Worm (Caenorhabditis elegans) whole organism, L2 larva: Measurements from ENCODE around the gene tbc-3.
"Not testable (repeated sequence)": the region's sequence is repeated elsewhere in the genome, so short reads cannot be mapped to it uniquely, and the experiment has no call there.

Experiments used
- C34F6.9 ChIP-seq: fragments of 150-350 bp; optimal IDR thresholded peaks from 2 replicates; lab custom pipeline; 2014; ENCODE audit warnings: missing biosample characterization, missing genetic modification characterization
- F13H6.1 ChIP-seq: sonication (generic microtip); optimal IDR thresholded peaks from 2 replicates; lab custom pipeline; 2016; ENCODE audit warnings: missing genetic modification characterization, missing compliant biosample characterization
- Y55F3AM.14 ChIP-seq: fragments of 200-800 bp; sonication (Bioruptor generic); optimal IDR thresholded peaks from 2 replicates; lab custom pipeline; 2018; ENCODE audit warnings: mild to moderate bottlenecking, missing genetic modification characterization, missing compliant biosample characterization
- ZK546.5 ChIP-seq: sonication (generic microtip); optimal IDR thresholded peaks from 2 replicates; lab custom pipeline; 2017; ENCODE audit warnings: missing biosample characterization, missing genetic modification characterization
- ama-1 ChIP-seq: fragments of 150-350 bp; optimal IDR thresholded peaks from 2 replicates; lab custom pipeline; 2018; ENCODE audit warnings: inconsistent platforms
- blmp-1 ChIP-seq: sonication (generic microtip); optimal IDR thresholded peaks from 2 replicates; lab custom pipeline; 2017; ENCODE audit warnings: missing genetic modification characterization, mild to moderate bottlenecking, missing compliant biosample characterization, antibody characterized with exemption, moderate library complexity; ENCODE audit not compliant: insufficient read depth
- ceh-16 ChIP-seq: fragments of 150-350 bp; optimal IDR thresholded peaks from 2 replicates; lab custom pipeline; 2014; ENCODE audit warnings: missing biosample characterization, missing genetic modification characterization
- ceh-82 ChIP-seq: fragments of 150-350 bp; optimal IDR thresholded peaks from 2 replicates; lab custom pipeline; 2014; ENCODE audit warnings: missing biosample characterization, missing genetic modification characterization
- crh-2 ChIP-seq: sonication (generic microtip); optimal IDR thresholded peaks from 2 replicates; lab custom pipeline; 2017; ENCODE audit warnings: missing biosample characterization, missing genetic modification characterization
- dmd-4 ChIP-seq: sonication (generic microtip); optimal IDR thresholded peaks from 2 replicates; lab custom pipeline; 2017; ENCODE audit warnings: missing biosample characterization, missing genetic modification characterization
- elt-1 ChIP-seq: fragments of 150-350 bp; optimal IDR thresholded peaks from 2 replicates; lab custom pipeline; 2014; ENCODE audit warnings: missing biosample characterization, missing genetic modification characterization
- elt-3 ChIP-seq: sonication (generic microtip); optimal IDR thresholded peaks from 2 replicates; lab custom pipeline; 2017; ENCODE audit warnings: missing biosample characterization, missing genetic modification characterization
- fos-1 ChIP-seq: fragments of 150-350 bp; optimal IDR thresholded peaks from 2 replicates; lab custom pipeline; 2014; ENCODE audit warnings: missing biosample characterization, missing genetic modification characterization
- gmeb-1 ChIP-seq: fragments of 150-350 bp; optimal IDR thresholded peaks from 2 replicates; lab custom pipeline; 2014; ENCODE audit warnings: missing biosample characterization, missing genetic modification characterization
- lin-11 ChIP-seq: fragments of 150-350 bp; sonication (generic microtip); optimal IDR thresholded peaks from 2 replicates; lab custom pipeline; 2014; ENCODE audit warnings: missing biosample characterization, missing genetic modification characterization, inconsistent platforms, mixed read lengths
- lin-13 ChIP-seq: fragments of 150-350 bp; optimal IDR thresholded peaks from 2 replicates; lab custom pipeline; 2014; ENCODE audit warnings: missing biosample characterization, missing genetic modification reagents, missing genetic modification characterization
- lsy-2 ChIP-seq, 2 experiments: fragments of 150-350 bp in 1 of 2; sonication (generic microtip) in 1 of 2; optimal IDR thresholded peaks; 2 replicates each; lab custom pipeline; 2014 to 2017; ENCODE audit warnings: missing biosample characterization in 2 of 2, missing genetic modification characterization in 2 of 2
- mbf-1 ChIP-seq: sonication (generic microtip); optimal IDR thresholded peaks from 2 replicates; lab custom pipeline; 2017; ENCODE audit warnings: missing biosample characterization, missing genetic modification characterization
- mdl-1 ChIP-seq, 2 experiments: fragments of 150-350 bp in 1 of 2; sonication (generic microtip) in 1 of 2; optimal IDR thresholded peaks; 2 replicates each; lab custom pipeline; 2017; ENCODE audit warnings: missing biosample characterization in 2 of 2, missing genetic modification characterization in 2 of 2
- nhr-10 ChIP-seq: sonication (generic microtip); optimal IDR thresholded peaks from 2 replicates; lab custom pipeline; 2017; ENCODE audit warnings: missing biosample characterization, missing genetic modification characterization
- nhr-12 ChIP-seq: fragments of 150-350 bp; optimal IDR thresholded peaks from 2 replicates; lab custom pipeline; 2014; ENCODE audit warnings: missing biosample characterization, missing genetic modification characterization
- nhr-129 ChIP-seq: fragments of 150-350 bp; optimal IDR thresholded peaks from 2 replicates; lab custom pipeline; 2014; ENCODE audit warnings: missing biosample characterization, missing genetic modification characterization
- nhr-23 ChIP-seq: fragments of 150-350 bp; optimal IDR thresholded peaks from 2 replicates; lab custom pipeline; 2014; ENCODE audit warnings: missing biosample characterization, missing genetic modification reagents, missing genetic modification characterization
- nhr-6 ChIP-seq: fragments of 150-350 bp; optimal IDR thresholded peaks from 2 replicates; lab custom pipeline; 2014; ENCODE audit warnings: missing biosample characterization, missing genetic modification characterization
- nhr-77 ChIP-seq: fragments of 150-350 bp; optimal IDR thresholded peaks from 2 replicates; lab custom pipeline; 2014; ENCODE audit warnings: missing biosample characterization, missing genetic modification characterization
- peb-1 ChIP-seq: fragments of 150-350 bp; optimal IDR thresholded peaks from 2 replicates; lab custom pipeline; 2014; ENCODE audit warnings: missing biosample characterization, missing genetic modification characterization
- sem-4 ChIP-seq: fragments of 150-350 bp; optimal IDR thresholded peaks from 2 replicates; lab custom pipeline; 2014; ENCODE audit warnings: missing biosample characterization, missing genetic modification reagents, missing genetic modification characterization
- snpc-4 ChIP-seq: fragments of 150-350 bp; optimal IDR thresholded peaks from 2 replicates; lab custom pipeline; 2014; ENCODE audit warnings: missing biosample characterization, missing genetic modification characterization
- unc-39 ChIP-seq: fragments of 150-350 bp; optimal IDR thresholded peaks from 2 replicates; lab custom pipeline; 2014; ENCODE audit warnings: missing biosample characterization, missing genetic modification characterization
- unc-55 ChIP-seq: fragments of 150-350 bp; sonication (generic microtip); optimal IDR thresholded peaks from 3 replicates; lab custom pipeline; 2014; ENCODE audit warnings: missing biosample characterization, missing genetic modification reagents, missing genetic modification characterization
- unc-62 ChIP-seq: fragments of 150-350 bp; optimal IDR thresholded peaks from 2 replicates; lab custom pipeline; 2014; ENCODE audit warnings: missing biosample characterization, missing genetic modification reagents, missing genetic modification characterization
- zag-1 ChIP-seq: fragments of 150-350 bp; optimal IDR thresholded peaks from 2 replicates; lab custom pipeline; 2014; ENCODE audit warnings: missing biosample characterization, missing genetic modification characterization
- ztf-1 ChIP-seq: fragments of 200-800 bp; sonication (Bioruptor generic); conservative IDR thresholded peaks from 2 replicates; pipeline ENCODE4 v1.3.6; 2022; ENCODE audit warnings: missing genetic modification characterization, missing compliant biosample characterization
- ztf-11 ChIP-seq: sonication (generic microtip); optimal IDR thresholded peaks from 2 replicates; lab custom pipeline; 2017; ENCODE audit warnings: missing biosample characterization, missing genetic modification characterization
- ztf-4 ChIP-seq: fragments of 150-350 bp; optimal IDR thresholded peaks from 2 replicates; lab custom pipeline; 2014; ENCODE audit warnings: missing biosample characterization, missing genetic modification characterization

tbc-3 gene

DNA sequence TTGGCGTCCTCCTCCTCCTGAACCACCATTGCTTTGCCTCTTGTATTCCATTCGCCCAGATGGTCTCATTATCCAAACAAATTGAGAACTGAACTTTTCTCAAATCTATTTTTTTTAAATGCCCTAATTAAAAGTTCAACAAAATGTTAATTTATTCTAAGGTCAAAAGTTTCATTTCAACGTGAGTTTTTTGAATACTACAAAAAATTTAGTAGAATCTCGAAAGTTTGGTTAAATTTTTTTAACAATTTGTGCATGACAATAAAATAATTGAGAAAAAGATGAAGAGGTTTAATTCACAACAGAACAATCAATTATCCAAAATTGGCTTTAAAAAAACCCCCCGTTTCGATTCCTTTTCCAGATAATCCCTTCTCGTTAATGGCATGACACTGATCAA lies 6.9 kb upstream of the tbc-3 start, which contains the start of gene F32B6.4:
F32B6.4 (minus strand) TSS at position 101 of the 400 bp plus-strand sequence.
- TF ChIP-seq nhr-6 (tag; lab: Kevin White, UChicago) (no peak), unc-39 (tag; lab: Kevin White, UChicago) (no peak), elt-1 (tag; lab: Kevin White, UChicago) (no peak)

DNA sequence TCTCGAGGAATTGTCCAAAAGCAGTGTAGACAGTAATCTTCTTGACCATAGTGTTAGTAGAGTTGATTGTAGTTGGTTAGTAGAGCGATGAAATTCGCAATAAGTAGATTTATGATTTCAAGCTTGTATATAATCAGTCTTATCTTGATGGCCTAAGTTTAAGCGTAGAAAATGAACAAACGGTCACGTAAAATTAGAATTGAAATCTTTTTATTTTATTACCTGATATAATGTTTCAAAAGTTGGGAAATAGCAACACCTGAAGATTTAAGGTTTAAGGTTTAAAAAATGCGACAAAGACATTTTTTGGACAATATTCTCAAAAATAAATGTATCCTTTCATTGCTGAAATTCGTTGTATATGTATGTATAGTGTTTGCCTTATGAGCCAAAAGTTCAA lies 5.2 kb upstream of the tbc-3 start, which contains the start of gene sss-1:
sss-1 (minus strand) TSS at position 101 of the 400 bp plus-strand sequence.
- TF ChIP-seq nhr-77, gmeb-1, ztf-4 (tag; lab: Kevin White, UChicago): not testable (repeated sequence)

- not testable (repeated sequence) for TF ChIP-seq unc-62 (GFP tag; lab: Kevin White, UChicago); nhr-23; snpc-4 (tag; lab: Kevin White, UChicago)
These were observed 4.5 kb upstream of the tbc-3 start, which contains the start of gene msp-77 for ce11 chrIV:9894331-9894730. TSS of gene msp-77 (plus strand) at chrIV:9894631.

- no peak for TF ChIP-seq ama-1
- no peak for TF ChIP-seq ZK546.5 (tag; lab: Kevin White, UChicago)
- no peak for TF ChIP-seq F13H6.1 (tag; lab: Kevin White, UChicago)
- no peak for TF ChIP-seq lin-13 (GFP tag; lab: Kevin White, UChicago)
These were observed 3.7 kb upstream of the tbc-3 start, which contains the start of gene ssp-32 for ce11 chrIV:9895088-9895487. TSS of gene ssp-32 (plus strand) at chrIV:9895388.

- TF ChIP-seq nhr-129 (tag; lab: Kevin White, UChicago) (peak; percentile 34), fos-1 (tag; lab: Kevin White, UChicago) (no peak), C34F6.9 (tag; lab: Kevin White, UChicago) (peak; percentile 21), unc-39 (tag; lab: Kevin White, UChicago) (no peak), crh-2 (tag; lab: Kevin White, UChicago) (peak; percentile 5), Y55F3AM.14 (GFP tag; lab: Kevin White, UChicago) (no peak)
These were observed 415 bp downstream of the tbc-3 start for ce11 chrIV:9899227-9899626.

DNA sequence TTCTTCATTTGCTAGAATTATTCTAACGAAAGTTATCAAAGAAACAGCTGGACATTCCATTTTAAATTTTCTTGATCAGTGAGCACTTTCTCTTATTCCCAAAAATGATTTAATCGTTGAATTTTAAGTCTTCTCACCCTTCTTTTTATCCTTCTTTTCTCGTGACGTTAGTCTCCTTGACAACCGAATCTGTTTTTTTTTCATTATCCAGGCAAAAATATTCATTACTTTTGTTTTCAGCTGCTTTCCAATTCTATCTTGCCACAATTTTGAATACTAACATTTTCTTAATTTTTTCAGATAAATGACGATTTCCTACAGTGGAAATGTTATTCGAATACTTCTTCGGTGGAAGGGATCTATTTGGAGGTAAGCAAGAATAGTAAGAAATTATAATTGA lies 4.8 kb downstream of the tbc-3 start, which contains the start of gene best-13:
best-13 (plus strand) TSS at position 301 of the 400 bp plus-strand sequence.
- TF ChIP-seq mdl-1 (tag; optimal IDR thresholded peaks at IDR 0.05; lab: Kevin White, UChicago) (no peak), lin-13 (GFP tag; lab: Kevin White, UChicago) (no peak), sem-4 (tag; lab: Kevin White, UChicago) (no peak), C34F6.9 (tag; lab: Kevin White, UChicago) (no peak), ceh-82 (tag; lab: Kevin White, UChicago) (no peak), nhr-23 (no peak), F13H6.1 (tag; lab: Kevin White, UChicago) (no peak), ztf-11 (tag; lab: Kevin White, UChicago) (no peak), lsy-2 (tag; optimal IDR thresholded peaks at IDR 0.05; lab: Kevin White, UChicago) (no peak), lin-11 (tag; lab: Kevin White, UChicago) (no peak), nhr-10 (no peak), blmp-1 (no peak), fos-1 (tag; lab: Kevin White, UChicago) (no peak), ceh-16 (tag; lab: Kevin White, UChicago) (no peak), ztf-4 (tag; lab: Kevin White, UChicago) (no peak), unc-55 (GFP tag; lab: Kevin White, UChicago) (no peak), unc-39 (tag; lab: Kevin White, UChicago) (no peak), nhr-12 (tag; lab: Kevin White, UChicago) (no peak)

- TF ChIP-seq ztf-1 (no peak), lsy-2 (tag; optimal IDR thresholded peaks at IDR 0.05; lab: Kevin White, UChicago) (no peak), unc-39 (tag; lab: Kevin White, UChicago) (no peak), mbf-1 (tag; lab: Kevin White, UChicago) (no peak), blmp-1 (no peak), ztf-4 (tag; lab: Kevin White, UChicago) (no peak), fos-1 (tag; lab: Kevin White, UChicago) (no peak), dmd-4 (tag; lab: Kevin White, UChicago) (no peak), elt-3 (tag; lab: Kevin White, UChicago) (no peak), zag-1 (no peak), unc-55 (GFP tag; lab: Kevin White, UChicago) (no peak), unc-62 (GFP tag; lab: Kevin White, UChicago) (no peak), ama-1 (no peak), gmeb-1 (tag; lab: Kevin White, UChicago) (no peak), peb-1 (tag; lab: Kevin White, UChicago) (no peak)
These were observed 14.3 kb downstream of the tbc-3 start for ce11 chrIV:9913064-9913463.
